Worm (Caenorhabditis elegans): Measurements from ENCODE around the gene B0546.3.

The B0546.3 gene

DNA sequence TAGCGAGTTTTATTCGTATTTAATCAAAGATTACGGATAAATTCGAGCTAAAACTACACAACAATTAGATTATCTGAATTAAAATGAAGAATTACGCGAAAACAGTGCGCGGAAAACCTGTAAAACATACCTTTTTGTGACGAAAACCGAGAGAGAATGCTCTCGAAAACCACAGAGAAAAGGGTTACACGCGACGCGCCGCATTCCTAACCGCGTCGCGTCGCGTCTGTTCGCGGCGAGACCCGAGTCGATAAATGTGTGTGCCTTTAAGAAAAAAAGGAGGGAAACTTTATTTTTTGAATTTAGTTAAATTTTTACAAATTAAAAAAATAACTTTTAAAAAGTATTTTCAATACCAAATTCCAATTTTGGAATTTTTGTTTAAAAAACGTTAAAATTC, 44.0 kb downstream of the B0546.3 start, which contains the start of gene hrpa-1:
Gene hrpa-1, minus strand, starts transcription at position 192 of the 400 bp plus-strand sequence.
- TF ChIP-seq sma-9 (GFP tag; optimal IDR thresholded peaks at IDR 0.05): peak; percentile 70
- TF ChIP-seq sma-9 (tag; optimal IDR thresholded peaks at IDR 0.05): no peak
- peak; percentile 62 for TF ChIP-seq ceh-82 (tag; optimal IDR thresholded peaks at IDR 0.05)
- no peak for TF ChIP-seq nhr-237 (tag; optimal IDR thresholded peaks at IDR 0.05)
- TF ChIP-seq sem-4 (tag; optimal IDR thresholded peaks at IDR 0.05): peak; percentile 56
- TF ChIP-seq lsy-2 (tag; optimal IDR thresholded peaks at IDR 0.05): peak; percentile 85 to 96
- peak; percentile 68 for TF ChIP-seq ztf-4 (tag; optimal IDR thresholded peaks at IDR 0.05)
- no peak for TF ChIP-seq alr-1 (tag; optimal IDR thresholded peaks at IDR 0.05)
- no peak for TF ChIP-seq nhr-10 (tag; optimal IDR thresholded peaks at IDR 0.05)
- peak; percentile 64 for TF ChIP-seq nhr-129 (tag; optimal IDR thresholded peaks at IDR 0.05)
- peak; percentile 90 for TF ChIP-seq crh-2 (tag; optimal IDR thresholded peaks at IDR 0.05)
- peak; percentile 17 for TF ChIP-seq zag-1 (tag; optimal IDR thresholded peaks at IDR 0.05)
- TF ChIP-seq Y55F3AM.14 (GFP tag; optimal IDR thresholded peaks at IDR 0.05): no peak
- peak; percentile 56 for TF ChIP-seq mab-5 (tag; optimal IDR thresholded peaks at IDR 0.05)
- TF ChIP-seq nhr-6 (tag; optimal IDR thresholded peaks at IDR 0.05): peak; percentile 60
- TF ChIP-seq nhr-25 (tag; optimal IDR thresholded peaks at IDR 0.05): peak; percentile 88
- peak; percentile 80 for TF ChIP-seq lin-11 (tag; optimal IDR thresholded peaks at IDR 0.05)
- TF ChIP-seq gmeb-1 (tag; optimal IDR thresholded peaks at IDR 0.05): peak; percentile 97
- TF ChIP-seq C34F6.9 (tag; optimal IDR thresholded peaks at IDR 0.05): peak; percentile 94
- TF ChIP-seq ama-1 (optimal IDR thresholded peaks at IDR 0.05): peak; percentile 64
- peak; percentile 62 for TF ChIP-seq nhr-21 (tag; optimal IDR thresholded peaks at IDR 0.05)
- peak; percentile 92 for TF ChIP-seq lin-13 (GFP tag; optimal IDR thresholded peaks at IDR 0.05)
- peak; percentile 76 for TF ChIP-seq F13H6.1 (tag; optimal IDR thresholded peaks at IDR 0.05)
- TF ChIP-seq unc-55 (GFP tag; optimal IDR thresholded peaks at IDR 0.05): peak; percentile 98
- TF ChIP-seq nhr-11 (tag; optimal IDR thresholded peaks at IDR 0.05): no peak
- TF ChIP-seq sma-3 (GFP tag; optimal IDR thresholded peaks at IDR 0.05): peak; percentile 81
- TF ChIP-seq snpc-4 (tag; optimal IDR thresholded peaks at IDR 0.05): peak; percentile 42
- TF ChIP-seq unc-62 (GFP tag; optimal IDR thresholded peaks at IDR 0.05): no peak
- no peak for TF ChIP-seq elt-1 (tag; optimal IDR thresholded peaks at IDR 0.05)
- TF ChIP-seq egl-27 (tag; optimal IDR thresholded peaks at IDR 0.05): peak; percentile 8
- TF ChIP-seq ceh-16 (tag; optimal IDR thresholded peaks at IDR 0.05): no peak
- peak in 1 of 2 experiments; percentile 46 for TF ChIP-seq mdl-1 (tag; optimal IDR thresholded peaks at IDR 0.05)
- peak; percentile 64 for TF ChIP-seq fos-1 (tag; optimal IDR thresholded peaks at IDR 0.05)
- TF ChIP-seq aly-2 (tag; optimal IDR thresholded peaks at IDR 0.05): no peak
- TF ChIP-seq ZK546.5 (tag; optimal IDR thresholded peaks at IDR 0.05): peak; percentile 66
- peak; percentile 28 for TF ChIP-seq blmp-1 (tag; optimal IDR thresholded peaks at IDR 0.05; ENCODE audit: insufficient read depth)

DNA sequence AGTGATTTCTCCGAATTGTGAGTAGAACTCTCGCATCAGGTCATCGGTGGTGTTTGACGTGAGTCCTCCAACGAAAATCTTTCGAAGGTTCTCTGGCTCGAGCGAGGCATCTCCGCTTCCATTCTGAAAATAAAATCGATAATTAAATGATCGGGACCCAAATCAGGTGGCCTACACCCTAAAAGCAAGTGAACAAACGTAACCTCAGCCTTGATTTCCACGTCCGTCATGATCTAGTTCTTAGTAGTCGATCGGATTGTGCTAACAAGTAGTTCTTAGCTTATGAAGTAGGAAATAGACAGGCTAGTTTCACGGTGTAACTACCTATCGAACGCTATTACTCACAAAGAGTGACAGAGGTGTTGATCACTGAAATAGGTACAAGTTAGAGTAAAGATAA, 44.5 kb downstream of the B0546.3 start:
- TF ChIP-seq nhr-237 (tag; optimal IDR thresholded peaks at IDR 0.05) (no peak), peb-1 (tag; optimal IDR thresholded peaks at IDR 0.05) (no peak), elt-3 (tag; optimal IDR thresholded peaks at IDR 0.05) (no peak), mbf-1 (tag; optimal IDR thresholded peaks at IDR 0.05) (no peak), ZK546.5 (tag; optimal IDR thresholded peaks at IDR 0.05) (no peak), ceh-82 (tag; optimal IDR thresholded peaks at IDR 0.05) (no peak), nhr-129 (tag; optimal IDR thresholded peaks at IDR 0.05) (no peak), alr-1 (tag; optimal IDR thresholded peaks at IDR 0.05) (no peak), ztf-1 (GFP tag; conservative IDR thresholded peaks at IDR 0.05) (no peak), C34F6.9 (tag; optimal IDR thresholded peaks at IDR 0.05) (no peak), snpc-4 (tag; optimal IDR thresholded peaks at IDR 0.05) (no peak)

DNA sequence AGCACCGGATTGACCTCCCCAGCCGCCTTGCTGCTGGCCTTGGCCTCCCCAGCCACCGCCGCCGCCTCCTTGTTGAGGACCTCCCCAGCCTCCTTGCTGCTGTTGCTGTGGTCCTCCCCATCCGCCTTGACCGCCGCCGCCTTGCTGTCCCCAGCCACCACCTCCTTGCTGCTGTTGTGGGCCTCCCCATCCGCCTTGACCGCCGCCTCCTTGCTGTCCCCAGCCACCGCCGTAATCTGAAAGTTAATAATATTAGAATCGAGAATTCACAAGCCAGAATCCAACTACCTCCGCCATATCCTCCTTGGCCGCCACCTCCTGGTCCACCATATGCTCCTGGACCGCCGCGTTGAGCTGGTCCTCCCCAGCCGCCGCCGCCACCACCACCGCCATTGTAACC, 45.4 kb downstream of the B0546.3 start:
- TF ChIP-seq nhr-77 (tag; optimal IDR thresholded peaks at IDR 0.05): no peak
- no peak for TF ChIP-seq snpc-4 (tag; optimal IDR thresholded peaks at IDR 0.05)
